Fruit fly (Drosophila melanogaster): ENCODE results near the gene Elovl7.

The Elovl7 gene

dm6 chr3R:8027203-8027688 is 31.6 kb upstream of the Elovl7 start (continued):
- TF ChIP-seq CG14710 (tag; optimal IDR thresholded peaks at IDR 0.05): peak; percentile 83
- TF ChIP-seq CG18262 (tag; optimal IDR thresholded peaks at IDR 0.05): peak; percentile 91
- TF ChIP-seq shn (GFP tag; optimal IDR thresholded peaks at IDR 0.05): peak; percentile 1
- 0 out of 3 replicates have a peak, but pooled peaks have one; percentile 48 for TF ChIP-seq H15 (GFP tag; IDR thresholded peaks at IDR 0.05)
- peak; percentile 94 for TF ChIP-seq CG8924 (tag; optimal IDR thresholded peaks at IDR 0.05)
- peak; percentile 49 for TF ChIP-seq stc (GFP tag; IDR thresholded peaks at IDR 0.05)
- peak; percentile 89 for TF ChIP-seq CG10979 (tag; optimal IDR thresholded peaks at IDR 0.05)
- peak; percentile 33 for TF ChIP-seq Bdp1 (GFP tag; optimal IDR thresholded peaks at IDR 0.05)
- peak; percentile 37 for TF ChIP-seq CG10462 (GFP tag; optimal IDR thresholded peaks at IDR 0.05)
- TF ChIP-seq CG4617 (GFP tag; optimal IDR thresholded peaks at IDR 0.05; ENCODE audit: borderline replicate concordance): peak; percentile 67
- TF ChIP-seq bbx (GFP tag; IDR thresholded peaks at IDR 0.05; ENCODE audit: partially characterized antibody): no peak
- TF ChIP-seq CG34422 (GFP tag; IDR thresholded peaks at IDR 0.05): 0 out of 3 replicates have a peak, but pooled peaks have one; percentile 7
- TF ChIP-seq Eip74EF (GFP tag; optimal IDR thresholded peaks at IDR 0.05): peak in 1 of 2 experiments; percentile 88
- peak; percentile 97 for TF ChIP-seq CoRest (tag; optimal IDR thresholded peaks at IDR 0.05)
- TF ChIP-seq yki (optimal IDR thresholded peaks at IDR 0.05): no peak
- peak; percentile 23 for TF ChIP-seq CTCF (GFP tag; optimal IDR thresholded peaks at IDR 0.05)
- peak; percentile 91 for TF ChIP-seq CG18599 (GFP tag; optimal IDR thresholded peaks at IDR 0.05)
- TF ChIP-seq CG12236 (GFP tag; optimal IDR thresholded peaks at IDR 0.05): no peak
- TF ChIP-seq CG14965 (GFP tag; optimal IDR thresholded peaks at IDR 0.05; ENCODE audit: borderline replicate concordance): no peak
- TF ChIP-seq Ada2b (GFP tag; IDR thresholded peaks at IDR 0.05): peak; percentile 28; the same call in 1 of the 2 replicates
- peak; percentile 81 for TF ChIP-seq tio (GFP tag; optimal IDR thresholded peaks at IDR 0.05)
- TF ChIP-seq CG17829 (tag; optimal IDR thresholded peaks at IDR 0.05): peak; percentile 83
- TF ChIP-seq Oaz (GFP tag; IDR thresholded peaks at IDR 0.05): no peak
- peak; percentile 81 for TF ChIP-seq BtbVII (GFP tag; optimal IDR thresholded peaks at IDR 0.05)
- peak; percentile 15; the same call in 1 of the 2 replicates for TF ChIP-seq klu (GFP tag; IDR thresholded peaks at IDR 0.05)
- TF ChIP-seq CG4730 (GFP tag; IDR thresholded peaks at IDR 0.05): no peak
- TF ChIP-seq ind (GFP tag; optimal IDR thresholded peaks at IDR 0.05): peak; percentile 55
- TF ChIP-seq CG9876 (GFP tag; optimal IDR thresholded peaks at IDR 0.05): peak; percentile 14
- no peak for TF ChIP-seq p53 (GFP tag; optimal IDR thresholded peaks at IDR 0.05)
- peak; percentile 36; the same call in 1 of the 2 replicates for TF ChIP-seq CG4404 (GFP tag; IDR thresholded peaks at IDR 0.05)
- TF ChIP-seq Camta (GFP tag; optimal IDR thresholded peaks at IDR 0.05): no peak
- TF ChIP-seq Ssrp (tag; optimal IDR thresholded peaks at IDR 0.05): peak; percentile 93
- peak; percentile 76 for TF ChIP-seq Rfx (GFP tag; IDR thresholded peaks at IDR 0.05)
- no peak for TF ChIP-seq CG6272 (GFP tag; IDR thresholded peaks at IDR 0.05)
- TF ChIP-seq CG10321 (GFP tag; IDR thresholded peaks at IDR 0.05): peak; percentile 44; the same call in 1 of the 2 replicates
- no peak for TF ChIP-seq ftz-f1 (GFP tag; optimal IDR thresholded peaks at IDR 0.05)
- peak; percentile 29 for TF ChIP-seq slou (GFP tag; optimal IDR thresholded peaks at IDR 0.05)
- TF ChIP-seq Dref (GFP tag; IDR thresholded peaks at IDR 0.05): no peak
- TF ChIP-seq YL-1 (GFP tag; optimal IDR thresholded peaks at IDR 0.05): peak; percentile 58
- TF ChIP-seq jigr1 (GFP tag; IDR thresholded peaks at IDR 0.05): no peak
- peak; percentile 64 for TF ChIP-seq CG4328 (GFP tag; optimal IDR thresholded peaks at IDR 0.05)
- peak; percentile 75 to 84 for TF ChIP-seq Trl (optimal IDR thresholded peaks at IDR 0.05)
- peak; percentile 35 for TF ChIP-seq Trl (GFP tag; optimal IDR thresholded peaks at IDR 0.05)
- TF ChIP-seq H2.0 (GFP tag; IDR thresholded peaks at IDR 0.05): peak; percentile 70
- peak; percentile 72 for TF ChIP-seq so (GFP tag; IDR thresholded peaks at IDR 0.05)
- peak; percentile 26; the same call in 1 of the 2 replicates for TF ChIP-seq sim (GFP tag; IDR thresholded peaks at IDR 0.05)
- TF ChIP-seq CG15011 (GFP tag; optimal IDR thresholded peaks at IDR 0.05): no peak
- TF ChIP-seq ham (GFP tag; IDR thresholded peaks at IDR 0.05): no peak
- TF ChIP-seq CG14667 (GFP tag; IDR thresholded peaks at IDR 0.05): peak; percentile 61
- no peak for TF ChIP-seq tx (GFP tag; optimal IDR thresholded peaks at IDR 0.05)
- TF ChIP-seq CG6654 (GFP tag; optimal IDR thresholded peaks at IDR 0.05): peak; percentile 45
- TF ChIP-seq Abd-B (GFP tag; optimal IDR thresholded peaks at IDR 0.05): peak; percentile 74

All from whole organism, embryonic.